Worm (Caenorhabditis elegans) whole organism, young adult: Measurements from ENCODE around the gene mdt-28.

ENCODE experiments used
- B0019.2 ChIP-seq: fragments of 200-800 bp; sonication (Bioruptor generic); conservative IDR thresholded peaks from 2 replicates; pipeline ENCODE4 v1.3.6; 2022; ENCODE audit warnings: missing genetic modification reagents, missing genetic modification characterization, missing compliant biosample characterization
- F37B4.10 ChIP-seq: fragments of 200-800 bp; sonication (Bioruptor generic); IDR thresholded peaks from 2 replicates; pipeline ENCODE4 v1.3.6; 2022; ENCODE audit warnings: missing genetic modification characterization, missing compliant biosample characterization
- K11D2.4 ChIP-seq: fragments of 200-800 bp; sonication (Bioruptor generic); IDR thresholded peaks from 2 replicates; pipeline ENCODE4 v1.3.6; 2022; ENCODE audit warnings: missing genetic modification reagents, missing genetic modification characterization, missing compliant biosample characterization
- Y53F4B.3 ChIP-seq: fragments of 200-800 bp; sonication (Bioruptor generic); IDR thresholded peaks from 2 replicates; pipeline ENCODE4 v1.3.6; 2022; ENCODE audit warnings: missing genetic modification reagents, missing genetic modification characterization, missing compliant biosample characterization
- Y56A3A.18 ChIP-seq: fragments of 200-800 bp; sonication (Bioruptor generic); IDR thresholded peaks from 2 replicates; pipeline ENCODE4 v1.3.6; 2022; ENCODE audit warnings: missing genetic modification reagents, missing genetic modification characterization, missing compliant biosample characterization
- ZK185.1 ChIP-seq: sonication (generic microtip); optimal IDR thresholded peaks from 2 replicates; lab custom pipeline; 2016; ENCODE audit warnings: mild to moderate bottlenecking, missing genetic modification characterization, missing compliant biosample characterization; ENCODE audit not compliant: poor library complexity, severe bottlenecking
- akir-1 ChIP-seq: fragments of 200-800 bp; sonication (Bioruptor generic); optimal IDR thresholded peaks from 2 replicates; lab custom pipeline; 2018; ENCODE audit warnings: mild to moderate bottlenecking, missing genetic modification characterization, moderate library complexity, missing compliant biosample characterization
- ama-1 ChIP-seq, 3 experiments: fragments of 150-350 bp in 1 of 3; sonication (generic microtip) in 2 of 3; optimal IDR thresholded peaks; 2 replicates each; lab custom pipeline; 2014 to 2018; ENCODE audit warnings: missing biosample characterization in 2 of 3, missing genetic modification characterization in 2 of 3, missing genetic modification reagents in 2 of 3
- aptf-3 ChIP-seq: fragments of 200-800 bp; sonication (Bioruptor generic); IDR thresholded peaks from 2 replicates; pipeline ENCODE4 v1.3.6; 2022; ENCODE audit warnings: missing genetic modification characterization, missing compliant biosample characterization
- attf-5 ChIP-seq: fragments of 200-800 bp; sonication (Bioruptor generic); optimal IDR thresholded peaks from 2 replicates; lab custom pipeline; 2018; ENCODE audit warnings: mild to moderate bottlenecking, missing genetic modification characterization, missing compliant biosample characterization
- cebp-1 ChIP-seq, 2 experiments: fragments of 200-800 bp in 1 of 2; sonication (Bioruptor generic) in 1 of 2; sonication (generic microtip) in 1 of 2; IDR thresholded peaks in 1 of 2; optimal IDR thresholded peaks in 1 of 2; 2 replicates each; pipeline versions ENCODE4 v1.3.6 to Lab custom; 2017 to 2022; ENCODE audit warnings: missing compliant biosample characterization in 2 of 2, missing genetic modification characterization in 2 of 2, mild to moderate bottlenecking in 1 of 2, missing genetic modification reagents in 1 of 2, moderate library complexity in 1 of 2
- cebp-2 ChIP-seq: fragments of 200-800 bp; sonication (Bioruptor generic); IDR thresholded peaks from 2 replicates; pipeline ENCODE4 v1.3.6; 2022; ENCODE audit warnings: missing genetic modification characterization, missing compliant biosample characterization
- ceh-58 ChIP-seq: fragments of 200-800 bp; sonication (Bioruptor generic); IDR thresholded peaks from 2 replicates; pipeline ENCODE4 v1.3.6; 2022; ENCODE audit warnings: missing genetic modification characterization, missing compliant biosample characterization
- ceh-91 ChIP-seq: fragments of 200-800 bp; sonication (Bioruptor generic); IDR thresholded peaks from 2 replicates; pipeline ENCODE4 v1.3.6; 2022; ENCODE audit warnings: missing genetic modification reagents, missing genetic modification characterization, missing compliant biosample characterization
- chd-7 ChIP-seq: sonication (generic microtip); optimal IDR thresholded peaks from 2 replicates; lab custom pipeline; 2016; ENCODE audit warnings: mild to moderate bottlenecking, missing genetic modification characterization, moderate library complexity, missing compliant biosample characterization
- dox-1 ChIP-seq: fragments of 200-800 bp; sonication (Bioruptor generic); IDR thresholded peaks from 2 replicates; pipeline ENCODE4 v1.3.6; 2022; ENCODE audit warnings: missing genetic modification reagents, missing genetic modification characterization, missing compliant biosample characterization
- dpl-1 ChIP-seq: fragments of 150-350 bp; optimal IDR thresholded peaks from 2 replicates; lab custom pipeline; 2014; ENCODE audit warnings: missing biosample characterization, missing genetic modification reagents, missing genetic modification characterization
- ekl-4 ChIP-seq: fragments of 200-800 bp; sonication (Bioruptor generic); IDR thresholded peaks from 2 replicates; pipeline ENCODE4 v1.3.6; 2022; ENCODE audit warnings: missing genetic modification reagents, missing genetic modification characterization, missing compliant biosample characterization
- him-1 ChIP-seq: sonication (generic microtip); optimal IDR thresholded peaks from 2 replicates; lab custom pipeline; 2016; ENCODE audit warnings: missing genotype, missing genetic modification reagents, missing genetic modification characterization, missing compliant biosample characterization
- hlh-12 ChIP-seq: sonication (generic microtip); optimal IDR thresholded peaks from 2 replicates; lab custom pipeline; 2016; ENCODE audit warnings: missing genetic modification characterization, missing compliant biosample characterization
- hsf-1 ChIP-seq: fragments of 200-800 bp; sonication (Bioruptor generic); IDR thresholded peaks from 2 replicates; pipeline ENCODE4 v1.3.6; 2022; ENCODE audit warnings: missing genetic modification reagents, missing genetic modification characterization, missing compliant biosample characterization
- lag-1 ChIP-seq: fragments of 200-800 bp; sonication (Bioruptor generic); IDR thresholded peaks from 2 replicates; pipeline ENCODE4 v1.3.6; 2022; ENCODE audit warnings: missing genetic modification reagents, missing genetic modification characterization, missing compliant biosample characterization
- let-607 ChIP-seq, 2 experiments: fragments of 200-800 bp in 1 of 2; sonication (Bioruptor generic) in 1 of 2; sonication (generic microtip) in 1 of 2; optimal IDR thresholded peaks; 2 replicates each; lab custom pipeline; 2016 to 2018; ENCODE audit warnings: mild to moderate bottlenecking in 2 of 2, missing compliant biosample characterization in 2 of 2, missing genetic modification characterization in 2 of 2, moderate library complexity in 2 of 2, missing genotype in 1 of 2
- lsl-1 ChIP-seq: fragments of 200-800 bp; sonication (Bioruptor generic); optimal IDR thresholded peaks from 2 replicates; lab custom pipeline; 2018; ENCODE audit warnings: mild to moderate bottlenecking, missing genetic modification characterization, moderate library complexity, missing compliant biosample characterization
- madf-10 ChIP-seq: sonication (generic microtip); optimal IDR thresholded peaks from 2 replicates; lab custom pipeline; 2016; ENCODE audit warnings: mild to moderate bottlenecking, missing genetic modification characterization, missing compliant biosample characterization
- madf-3 ChIP-seq: fragments of 200-800 bp; sonication (Bioruptor generic); IDR thresholded peaks from 2 replicates; pipeline ENCODE4 v1.3.6; 2022; ENCODE audit warnings: missing genetic modification reagents, missing genetic modification characterization, missing compliant biosample characterization
- madf-6 ChIP-seq: fragments of 200-800 bp; sonication (Bioruptor generic); IDR thresholded peaks from 2 replicates; pipeline ENCODE4 v1.3.6; 2022; ENCODE audit warnings: missing genetic modification reagents, missing genetic modification characterization, missing compliant biosample characterization
- mel-28 ChIP-seq: sonication (generic microtip); optimal IDR thresholded peaks from 2 replicates; lab custom pipeline; 2016; ENCODE audit warnings: borderline replicate concordance, mild to moderate bottlenecking, missing genetic modification characterization, missing compliant biosample characterization
- nfya-2 ChIP-seq: fragments of 200-800 bp; sonication (Bioruptor generic); IDR thresholded peaks from 2 replicates; pipeline ENCODE4 v1.3.6; 2022; ENCODE audit warnings: missing genetic modification reagents, missing genetic modification characterization, missing compliant biosample characterization
- nfyb-1 ChIP-seq: fragments of 200-800 bp; sonication (Bioruptor generic); IDR thresholded peaks from 2 replicates; pipeline ENCODE4 v1.3.6; 2022; ENCODE audit warnings: missing genetic modification reagents, missing genetic modification characterization, missing compliant biosample characterization
- nhr-179 ChIP-seq: sonication (generic microtip); optimal IDR thresholded peaks from 2 replicates; lab custom pipeline; 2016; ENCODE audit warnings: mild to moderate bottlenecking, missing genetic modification characterization, missing compliant biosample characterization
- nhr-27 ChIP-seq: fragments of 200-800 bp; sonication (Bioruptor generic); optimal IDR thresholded peaks from 2 replicates; lab custom pipeline; 2018; ENCODE audit warnings: mild to moderate bottlenecking, missing genetic modification characterization, moderate library complexity, missing compliant biosample characterization
- nhr-80 ChIP-seq: sonication (generic microtip); optimal IDR thresholded peaks from 2 replicates; lab custom pipeline; 2016; ENCODE audit warnings: missing genetic modification characterization, missing compliant biosample characterization
- nhr-90 ChIP-seq: sonication (generic microtip); optimal IDR thresholded peaks from 2 replicates; lab custom pipeline; 2016; ENCODE audit warnings: missing genotype, mild to moderate bottlenecking, missing genetic modification characterization, missing compliant biosample characterization
- pbrm-1 ChIP-seq: fragments of 200-800 bp; sonication (Bioruptor generic); IDR thresholded peaks from 2 replicates; pipeline ENCODE4 v1.3.6; 2022; ENCODE audit warnings: missing genetic modification reagents, missing genetic modification characterization, missing compliant biosample characterization
- repo-1 ChIP-seq: sonication (generic microtip); optimal IDR thresholded peaks from 2 replicates; lab custom pipeline; 2017; ENCODE audit warnings: mild to moderate bottlenecking, missing genetic modification characterization, missing compliant biosample characterization
- rpc-1 ChIP-seq, 2 experiments: fragments of 150-350 bp in 1 of 2; sonication (generic microtip) in 1 of 2; optimal IDR thresholded peaks; 2 replicates each; lab custom pipeline; 2014 to 2018; ENCODE audit warnings: missing biosample characterization in 1 of 2, missing genetic modification characterization in 1 of 2, missing genetic modification reagents in 1 of 2, missing genotype in 1 of 2
- snpc-1.1 ChIP-seq: sonication (generic microtip); optimal IDR thresholded peaks from 2 replicates; lab custom pipeline; 2017; ENCODE audit warnings: missing genetic modification characterization, mild to moderate bottlenecking, missing compliant biosample characterization, antibody characterized with exemption, moderate library complexity, missing genotype, missing genetic modification reagents; ENCODE audit not compliant: insufficient read depth
- sptf-2 ChIP-seq: fragments of 200-800 bp; sonication (Bioruptor generic); optimal IDR thresholded peaks from 2 replicates; lab custom pipeline; 2018; ENCODE audit warnings: mild to moderate bottlenecking, missing genetic modification characterization, missing compliant biosample characterization
- tbx-9 ChIP-seq: sonication (generic microtip); optimal IDR thresholded peaks from 2 replicates; lab custom pipeline; 2016; ENCODE audit warnings: borderline replicate concordance, missing genetic modification characterization, inconsistent platforms, missing compliant biosample characterization
- tlf-1 ChIP-seq: fragments of 200-800 bp; sonication (Bioruptor generic); optimal IDR thresholded peaks from 2 replicates; lab custom pipeline; 2018; ENCODE audit warnings: mild to moderate bottlenecking, missing genetic modification characterization, missing compliant biosample characterization
- unc-130 ChIP-seq: sonication (generic microtip); optimal IDR thresholded peaks from 2 replicates; lab custom pipeline; 2016; ENCODE audit warnings: missing genetic modification reagents, missing genetic modification characterization, missing compliant biosample characterization
- unc-62 ChIP-seq: fragments of 150-350 bp; optimal IDR thresholded peaks from 2 replicates; lab custom pipeline; 2014; ENCODE audit warnings: missing biosample characterization, missing genetic modification reagents, missing genetic modification characterization
- xnd-1 ChIP-seq: sonication (generic microtip); optimal IDR thresholded peaks from 2 replicates; lab custom pipeline; 2016; ENCODE audit warnings: missing genotype, missing genetic modification reagents, missing genetic modification characterization, missing compliant biosample characterization
- zim-3 ChIP-seq: sonication (generic microtip); optimal IDR thresholded peaks from 2 replicates; lab custom pipeline; 2017; ENCODE audit warnings: mild to moderate bottlenecking, missing genetic modification characterization, moderate library complexity, missing compliant biosample characterization
- ztf-18 ChIP-seq: sonication (generic microtip); optimal IDR thresholded peaks from 2 replicates; lab custom pipeline; 2016; ENCODE audit warnings: missing genotype, mild to moderate bottlenecking, missing genetic modification characterization, missing compliant biosample characterization
- ztf-25 ChIP-seq: fragments of 200-800 bp; sonication (Bioruptor generic); IDR thresholded peaks from 2 replicates; pipeline ENCODE4 v1.3.6; 2022; ENCODE audit warnings: missing genetic modification reagents, missing genetic modification characterization, missing compliant biosample characterization
- ztf-3 ChIP-seq: fragments of 200-800 bp; sonication (Bioruptor generic); optimal IDR thresholded peaks from 2 replicates; lab custom pipeline; 2018; ENCODE audit warnings: mild to moderate bottlenecking, missing genetic modification characterization, missing compliant biosample characterization

mdt-28 gene

DNA sequence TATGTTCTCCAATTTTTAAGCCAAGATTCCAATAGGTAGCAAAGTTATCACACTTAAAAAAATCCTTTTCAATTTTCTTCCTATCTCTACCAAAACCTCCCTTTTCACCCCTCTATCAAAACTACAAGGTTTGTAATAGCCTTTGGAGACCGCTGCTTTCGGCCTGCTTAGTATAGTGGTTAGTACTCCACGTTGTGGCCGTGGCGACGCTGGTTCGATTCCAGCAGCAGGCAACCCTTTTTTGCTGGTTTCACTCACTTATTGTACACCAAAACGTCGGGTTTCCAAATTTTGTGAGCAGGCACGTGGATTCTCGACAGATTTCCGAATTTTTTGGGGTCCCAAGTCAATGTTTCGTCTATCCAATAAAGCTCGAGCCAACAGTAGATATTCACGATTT lies 21.3 kb downstream of the mdt-28 start (continued):
- TF ChIP-seq B0019.2 (GFP tag; lab: Robert Waterston, UW) (no peak), chd-7 (tag; lab: Kevin White, UChicago) (no peak), F37B4.10 (GFP tag; lab: Robert Waterston, UW) (no peak), unc-62 (GFP tag; lab: Kevin White, UChicago) (no peak), rpc-1 (optimal IDR thresholded peaks at IDR 0.05; lab: Kevin White, UChicago) (peak; percentile 67), rpc-1 (tag; optimal IDR thresholded peaks at IDR 0.05; lab: Kevin White, UChicago) (peak; percentile 77), ztf-3 (GFP tag; lab: Kevin White, UChicago) (no peak), nfya-2 (GFP tag; lab: Robert Waterston, UW) (no peak), dox-1 (GFP tag; lab: Robert Waterston, UW) (peak; percentile 54), madf-3 (GFP tag; lab: Robert Waterston, UW) (no peak), cebp-2 (GFP tag; lab: Robert Waterston, UW) (no peak), hlh-12 (tag; lab: Kevin White, UChicago) (no peak), madf-6 (GFP tag; lab: Robert Waterston, UW) (peak; percentile 61), ceh-58 (GFP tag; lab: Robert Waterston, UW) (no peak), lag-1 (GFP tag; lab: Robert Waterston, UW) (no peak), unc-130 (GFP tag; lab: Kevin White, UChicago) (no peak), mel-28 (no peak), attf-5 (GFP tag; lab: Kevin White, UChicago) (no peak), nhr-90 (peak; percentile 4), sptf-2 (GFP tag; lab: Kevin White, UChicago) (no peak), ztf-18 (peak; percentile 24), Y56A3A.18 (GFP tag; lab: Robert Waterston, UW) (no peak), xnd-1 (no peak), zim-3 (tag; lab: Kevin White, UChicago) (no peak), ztf-25 (GFP tag; lab: Robert Waterston, UW) (0 out of 2 replicates have a peak, but pooled peaks have one; percentile 44), let-607 (tag; optimal IDR thresholded peaks at IDR 0.05; lab: Kevin White, UChicago) (no peak), snpc-1.1 (tag; lab: Kevin White, UChicago) (no peak), madf-10 (tag; lab: Kevin White, UChicago) (no peak), Y53F4B.3 (GFP tag; lab: Robert Waterston, UW) (no peak), ekl-4 (GFP tag; lab: Robert Waterston, UW) (no peak), tbx-9 (tag; lab: Kevin White, UChicago) (no peak), akir-1 (GFP tag; lab: Kevin White, UChicago) (no peak), aptf-3 (GFP tag; lab: Robert Waterston, UW) (no peak), nhr-80 (tag; lab: Kevin White, UChicago) (no peak), hsf-1 (GFP tag; lab: Robert Waterston, UW) (no peak), K11D2.4 (GFP tag; lab: Robert Waterston, UW) (no peak), pbrm-1 (GFP tag; lab: Robert Waterston, UW) (peak; percentile 15; the same call in 1 of the 2 replicates), dpl-1 (GFP tag; lab: Kevin White, UChicago) (no peak), nfyb-1 (GFP tag; lab: Robert Waterston, UW) (no peak), nhr-27 (tag; lab: Kevin White, UChicago) (no peak), ZK185.1 (tag; lab: Kevin White, UChicago) (peak; percentile 35), tlf-1 (GFP tag; lab: Kevin White, UChicago) (no peak), cebp-1 (GFP tag; IDR thresholded peaks at IDR 0.05; lab: Robert Waterston, UW) (no peak), cebp-1 (tag; optimal IDR thresholded peaks at IDR 0.05; lab: Kevin White, UChicago) (peak; percentile 12), him-1 (tag; lab: Kevin White, UChicago) (peak; percentile 63), nhr-179 (no peak), lsl-1 (GFP tag; lab: Kevin White, UChicago) (no peak), ama-1 (optimal IDR thresholded peaks at IDR 0.05; lab: Kevin White, UChicago) (no peak), ama-1 (GFP tag; optimal IDR thresholded peaks at IDR 0.05; lab: Kevin White, UChicago) (no peak), repo-1 (tag; lab: Kevin White, UChicago) (no peak), ceh-91 (GFP tag; lab: Robert Waterston, UW) (no peak)
